Fruit fly (Drosophila melanogaster) whole organism, embryonic: Measurements from ENCODE around the gene mei-P26.

Experiments used
- ATbp ChIP-seq: fragments of 200-800 bp; sonication (Bioruptor generic); optimal IDR thresholded peaks from 2 replicates; lab custom pipeline; 2017; ENCODE audit warnings: missing biosample characterization, mild to moderate bottlenecking, missing genetic modification characterization, missing genetic modification reagents
- Ada2b ChIP-seq: fragments of 200-800 bp; sonication (Bioruptor generic); IDR thresholded peaks from 2 replicates; pipeline ENCODE4 v1.3.6; 2022; ENCODE audit warnings: missing biosample characterization, missing genetic modification characterization
- Bdp1 ChIP-seq: fragments of 200-800 bp; sonication (Bioruptor generic); optimal IDR thresholded peaks from 3 replicates; lab custom pipeline; 2016; ENCODE audit warnings: missing biosample characterization, missing genetic modification characterization
- CG10979 ChIP-seq: fragments of 200-800 bp; sonication (Bioruptor generic); optimal IDR thresholded peaks from 2 replicates; lab custom pipeline; 2018; ENCODE audit warnings: missing biosample characterization, mild to moderate bottlenecking, missing genetic modification characterization, moderate library complexity
- CG13424 ChIP-seq: fragments of 200-800 bp; sonication (Bioruptor generic); optimal IDR thresholded peaks from 2 replicates; lab custom pipeline; 2019; ENCODE audit warnings: missing biosample characterization, mild to moderate bottlenecking, missing genetic modification characterization, moderate library complexity
- CG14667 ChIP-seq: fragments of 200-800 bp; sonication (Bioruptor generic); IDR thresholded peaks from 2 replicates; pipeline ENCODE4 v1.3.6; 2022; ENCODE audit warnings: missing biosample characterization, missing genetic modification characterization
- CG1529 ChIP-seq: fragments of 200-800 bp; sonication (Bioruptor generic); optimal IDR thresholded peaks from 3 replicates; lab custom pipeline; 2018; ENCODE audit warnings: missing biosample characterization, missing genetic modification characterization
- CG31224 ChIP-seq: fragments of 200-800 bp; sonication (Bioruptor generic); IDR thresholded peaks from 2 replicates; pipeline ENCODE4 v1.3.6; 2022; ENCODE audit warnings: missing biosample characterization, missing genetic modification characterization
- CG32772 ChIP-seq: fragments of 200-800 bp; sonication (Bioruptor generic); IDR thresholded peaks from 2 replicates; pipeline ENCODE4 v1.3.6; 2022; ENCODE audit warnings: missing biosample characterization, missing genetic modification characterization
- CG3281 ChIP-seq: fragments of 200-800 bp; sonication (Bioruptor generic); optimal IDR thresholded peaks from 3 replicates; lab custom pipeline; 2017; ENCODE audit warnings: missing biosample characterization, mild to moderate bottlenecking, missing genetic modification characterization
- CG5180 ChIP-seq: fragments of 200-800 bp; sonication (Bioruptor generic); optimal IDR thresholded peaks from 3 replicates; lab custom pipeline; 2017; ENCODE audit warnings: missing biosample characterization, missing genetic modification characterization, mild to moderate bottlenecking, moderate library complexity, missing genetic modification reagents
- CG5245 ChIP-seq: fragments of 200-800 bp; sonication (Bioruptor generic); optimal IDR thresholded peaks from 3 replicates; lab custom pipeline; 2016; ENCODE audit warnings: missing biosample characterization, missing genetic modification characterization
- CG6654 ChIP-seq: fragments of 200-800 bp; sonication (Bioruptor generic); optimal IDR thresholded peaks from 2 replicates; lab custom pipeline; 2017; ENCODE audit warnings: missing biosample characterization, mild to moderate bottlenecking, missing genetic modification characterization
- CG8388 ChIP-seq: fragments of 200-800 bp; sonication (Bioruptor generic); optimal IDR thresholded peaks from 2 replicates; lab custom pipeline; 2019; ENCODE audit warnings: missing biosample characterization, mild to moderate bottlenecking, missing genetic modification characterization, moderate library complexity
- CG9817 ChIP-seq: fragments of 200-800 bp; sonication (Bioruptor generic); optimal IDR thresholded peaks from 2 replicates; lab custom pipeline; 2018; ENCODE audit warnings: missing biosample characterization, mild to moderate bottlenecking, missing genetic modification characterization, moderate library complexity
- CG9932 ChIP-seq: fragments of 200-800 bp; sonication (Bioruptor generic); IDR thresholded peaks from 2 replicates; pipeline ENCODE4 v1.3.6; 2022; ENCODE audit warnings: missing biosample characterization, missing genetic modification characterization
- D19A ChIP-seq: fragments of 200-800 bp; optimal IDR thresholded peaks from 3 replicates; lab custom pipeline; 2019; ENCODE audit warnings: missing biosample characterization, mild to moderate bottlenecking, missing genetic modification characterization, moderate library complexity
- E2f2 ChIP-seq: fragments of 200-800 bp; sonication (Bioruptor generic); IDR thresholded peaks from 2 replicates; pipeline ENCODE4 v1.3.6; 2022; ENCODE audit warnings: missing biosample characterization, missing genetic modification characterization
- Eip74EF ChIP-seq, 2 experiments: fragments of 200-800 bp in 1 of 2; fragments of >200 bp in 1 of 2; sonication (Bioruptor generic) in 1 of 2; optimal IDR thresholded peaks; 2 replicates each; lab custom pipeline; 2017 to 2019; ENCODE audit warnings: missing biosample characterization in 2 of 2, missing genetic modification characterization in 2 of 2, mild to moderate bottlenecking in 1 of 2, moderate library complexity in 1 of 2
- Ets97D ChIP-seq: fragments of 200-800 bp; sonication (Bioruptor generic); optimal IDR thresholded peaks from 3 replicates; lab custom pipeline; 2016; ENCODE audit warnings: missing biosample characterization, missing genetic modification characterization
- Fer3 ChIP-seq: fragments of 200-800 bp; sonication (Bioruptor generic); optimal IDR thresholded peaks from 2 replicates; lab custom pipeline; 2018; ENCODE audit warnings: missing biosample characterization, mild to moderate bottlenecking, missing genetic modification characterization, moderate library complexity
- HmgZ ChIP-seq: fragments of 200-800 bp; sonication (Bioruptor generic); optimal IDR thresholded peaks from 2 replicates; lab custom pipeline; 2018; ENCODE audit warnings: missing biosample characterization, mild to moderate bottlenecking, missing genetic modification characterization
- Hmx ChIP-seq: fragments of 200-800 bp; sonication (Bioruptor generic); optimal IDR thresholded peaks from 2 replicates; lab custom pipeline; 2016; ENCODE audit warnings: missing biosample characterization, missing genetic modification characterization
- Hr51 ChIP-seq, 2 experiments: fragments of 200-800 bp; sonication (Bioruptor generic); optimal IDR thresholded peaks; 2 replicates in 1 of 2; 3 replicates in 1 of 2; lab custom pipeline; 2016 to 2018; ENCODE audit warnings: missing biosample characterization in 2 of 2, missing genetic modification characterization in 2 of 2, mild to moderate bottlenecking in 1 of 2, moderate library complexity in 1 of 2
- MBD-R2 ChIP-seq: fragments of 200-800 bp; sonication (Bioruptor generic); IDR thresholded peaks from 2 replicates; pipeline ENCODE4 v1.3.6; 2022; ENCODE audit warnings: missing biosample characterization, missing genetic modification characterization
- NC2β ChIP-seq: fragments of 200-800 bp; sonication (Bioruptor generic); optimal IDR thresholded peaks from 2 replicates; lab custom pipeline; 2016; ENCODE audit warnings: missing biosample characterization, missing genetic modification characterization
- Stat92E ChIP-seq, 3 experiments: fragments of >200 bp in 2 of 3; fragments of 200-800 bp in 1 of 3; sonication (Bioruptor generic) in 1 of 3; optimal IDR thresholded peaks; 2 replicates each; lab custom pipeline; 2017 to 2019; ENCODE audit warnings: missing biosample characterization in 3 of 3, missing genetic modification characterization in 3 of 3, mild to moderate bottlenecking in 1 of 3, moderate library complexity in 1 of 3
- YL-1 ChIP-seq: fragments of 200-800 bp; sonication (Bioruptor generic); optimal IDR thresholded peaks from 3 replicates; lab custom pipeline; 2017; ENCODE audit warnings: missing biosample characterization, mild to moderate bottlenecking, missing genetic modification characterization
- ase ChIP-seq: fragments of 200-800 bp; sonication (Bioruptor generic); IDR thresholded peaks from 3 replicates; pipeline ENCODE4 v1.3.6; 2022; ENCODE audit warnings: missing biosample characterization, missing genetic modification characterization
- bcd ChIP-seq: fragments of 200-800 bp; sonication (Bioruptor generic); optimal IDR thresholded peaks from 2 replicates; lab custom pipeline; 2017; ENCODE audit warnings: missing biosample characterization, mild to moderate bottlenecking, missing genetic modification characterization
- cato ChIP-seq: fragments of 200-800 bp; sonication (Bioruptor generic); optimal IDR thresholded peaks from 2 replicates; lab custom pipeline; 2016; ENCODE audit warnings: missing biosample characterization, missing genetic modification characterization, borderline replicate concordance
- da ChIP-seq: fragments of 200-800 bp; sonication (Bioruptor generic); optimal IDR thresholded peaks from 2 replicates; lab custom pipeline; 2016; ENCODE audit warnings: missing biosample characterization, missing genetic modification characterization
- fd64A ChIP-seq: fragments of 200-800 bp; sonication (Bioruptor generic); optimal IDR thresholded peaks from 3 replicates; lab custom pipeline; 2018; ENCODE audit warnings: missing biosample characterization, mild to moderate bottlenecking, missing genetic modification characterization
- gfzf ChIP-seq: fragments of 200-800 bp; sonication (Bioruptor generic); optimal IDR thresholded peaks from 2 replicates; lab custom pipeline; 2016; ENCODE audit warnings: missing biosample characterization, mild to moderate bottlenecking, missing genetic modification characterization, moderate library complexity
- gro ChIP-seq: fragments of 200-800 bp; sonication (Bioruptor generic); optimal IDR thresholded peaks from 2 replicates; lab custom pipeline; 2016; ENCODE audit warnings: missing biosample characterization, missing genetic modification characterization
- klu ChIP-seq: fragments of 200-800 bp; sonication (Bioruptor generic); IDR thresholded peaks from 2 replicates; pipeline ENCODE4 v1.3.6; 2022; ENCODE audit warnings: missing biosample characterization, missing genetic modification characterization
- kni ChIP-seq: fragments of 200-800 bp; sonication (Bioruptor generic); optimal IDR thresholded peaks from 3 replicates; lab custom pipeline; 2017; ENCODE audit warnings: mild to moderate bottlenecking, missing biosample characterization, missing genetic modification reagents, missing genetic modification characterization
- lmd ChIP-seq: fragments of 200-800 bp; sonication (Bioruptor generic); IDR thresholded peaks from 2 replicates; pipeline ENCODE4 v1.3.6; 2022; ENCODE audit warnings: missing biosample characterization, missing genetic modification characterization
- nom ChIP-seq: fragments of 200-800 bp; sonication (Bioruptor generic); optimal IDR thresholded peaks from 2 replicates; lab custom pipeline; 2017; ENCODE audit warnings: missing biosample characterization, missing genetic modification characterization, mild to moderate bottlenecking, moderate library complexity, missing genetic modification reagents
- peb ChIP-seq: fragments of 200-800 bp; sonication (Bioruptor generic); IDR thresholded peaks from 2 replicates; pipeline ENCODE4 v1.3.6; 2022; ENCODE audit warnings: missing biosample characterization, missing genetic modification characterization
- phol ChIP-seq: fragments of 200-800 bp; sonication (Bioruptor generic); optimal IDR thresholded peaks from 3 replicates; lab custom pipeline; 2018; ENCODE audit warnings: missing biosample characterization, mild to moderate bottlenecking, missing genetic modification characterization, moderate library complexity
- prd ChIP-seq, 3 experiments: fragments of >200 bp in 2 of 3; fragments of 200-800 bp in 1 of 3; sonication (Bioruptor generic) in 1 of 3; optimal IDR thresholded peaks in 2 of 3; IDR thresholded peaks in 1 of 3; 2 replicates in 2 of 3; 3 replicates in 1 of 3; pipeline versions ENCODE4 v1.3.6 to Lab custom; 2017 to 2022; ENCODE audit warnings: missing biosample characterization in 1 of 3, missing genetic modification characterization in 1 of 3
- sim ChIP-seq: fragments of 200-800 bp; sonication (Bioruptor generic); IDR thresholded peaks from 2 replicates; pipeline ENCODE4 v1.3.6; 2022; ENCODE audit warnings: missing biosample characterization, missing genetic modification characterization
- slbo ChIP-seq: fragments of 200-800 bp; sonication (Bioruptor generic); IDR thresholded peaks from 2 replicates; pipeline ENCODE4 v1.3.6; 2022; ENCODE audit warnings: missing biosample characterization, missing genetic modification characterization
- stc ChIP-seq: fragments of 200-800 bp; sonication (Bioruptor generic); IDR thresholded peaks from 2 replicates; pipeline ENCODE4 v1.3.6; 2022; ENCODE audit warnings: missing biosample characterization, missing genetic modification characterization
- stwl ChIP-seq: fragments of 200-800 bp; sonication (Bioruptor generic); optimal IDR thresholded peaks from 3 replicates; lab custom pipeline; 2018; ENCODE audit warnings: missing biosample characterization, mild to moderate bottlenecking, missing genetic modification characterization, moderate library complexity
- trh ChIP-seq: fragments of 200-800 bp; sonication (Bioruptor generic); optimal IDR thresholded peaks from 2 replicates; lab custom pipeline; 2016; ENCODE audit warnings: missing biosample characterization, missing genetic modification characterization
- unc-4 ChIP-seq: fragments of 200-800 bp; sonication (Bioruptor generic); IDR thresholded peaks from 2 replicates; pipeline ENCODE4 v1.3.6; 2022; ENCODE audit warnings: missing biosample characterization, missing genetic modification characterization; ENCODE audit not compliant: partially characterized antibody
- usp ChIP-seq: fragments of >200 bp; optimal IDR thresholded peaks from 2 replicates; lab custom pipeline; 2017; ENCODE audit warnings: missing biosample characterization, missing genetic modification characterization

The mei-P26 gene

dm6 chrX:9152127-9152598, 10.9 kb upstream of the mei-P26 start (continued):
- TF ChIP-seq Hmx (no peak), gro (GFP tag; lab: Kevin White, UChicago) (no peak), CG32772 (GFP tag; lab: Robert Waterston, UW) (0 out of 2 replicates have a peak, but pooled peaks have one; percentile 29), Ets97D (peak; percentile 15), lmd (no peak), peb (GFP tag; lab: Robert Waterston, UW) (no peak), Eip74EF (GFP tag; optimal IDR thresholded peaks at IDR 0.05; lab: Kevin White, UChicago) (no peak), nom (GFP tag; lab: Kevin White, UChicago) (peak; percentile 72), gfzf (peak; percentile 11), stc (0 out of 2 replicates have a peak, but pooled peaks have one; percentile 11), CG8388 (no peak), CG10979 (tag; lab: Kevin White, UChicago) (peak; percentile 48), Hr51 (GFP tag; optimal IDR thresholded peaks at IDR 0.05; lab: Kevin White, UChicago) (no peak), NC2β (GFP tag; lab: Kevin White, UChicago) (no peak), kni (GFP tag; lab: Kevin White, UChicago) (peak; percentile 76), HmgZ (tag; lab: Kevin White, UChicago) (peak; percentile 54), unc-4 (GFP tag; lab: Robert Waterston, UW) (0 out of 2 replicates have a peak, but pooled peaks have one; percentile 23), D19A (tag; lab: Kevin White, UChicago) (no peak), YL-1 (GFP tag; lab: Kevin White, UChicago) (peak; percentile 58), cato (GFP tag; lab: Kevin White, UChicago) (no peak), CG1529 (GFP tag; lab: Kevin White, UChicago) (no peak), klu (GFP tag; lab: Robert Waterston, UW) (no peak), trh (GFP tag; lab: Kevin White, UChicago) (no peak), CG5180 (GFP tag; lab: Kevin White, UChicago) (peak; percentile 36), prd (optimal IDR thresholded peaks at IDR 0.05; lab: Kevin White, UChicago) (no peak), prd (GFP tag; IDR thresholded peaks at IDR 0.05; lab: Robert Waterston, UW) (0 out of 3 replicates have a peak, but pooled peaks have one; percentile 39), stwl (tag; lab: Kevin White, UChicago) (no peak), CG6654 (GFP tag; lab: Kevin White, UChicago) (no peak), sim (peak; percentile 23; the same call in 1 of the 2 replicates), ATbp (peak; percentile 84), CG3281 (GFP tag; lab: Kevin White, UChicago) (peak; percentile 53), ase (GFP tag; lab: Robert Waterston, UW) (0 out of 3 replicates have a peak, but pooled peaks have one; percentile 12), da (no peak), Bdp1 (no peak), MBD-R2 (peak; percentile 31), CG31224 (GFP tag; lab: Robert Waterston, UW) (no peak), Fer3 (tag; lab: Kevin White, UChicago) (no peak), CG9932 (no peak), slbo (peak; percentile 44; the same call in 1 of the 2 replicates), Ada2b (GFP tag; lab: Robert Waterston, UW) (no peak), CG13424 (tag; lab: Kevin White, UChicago) (peak; percentile 2), CG5245 (GFP tag; lab: Kevin White, UChicago) (no peak), phol (tag; lab: Kevin White, UChicago) (peak; percentile 9), E2f2 (peak; percentile 30; the same call in 1 of the 2 replicates), CG14667 (GFP tag; lab: Robert Waterston, UW) (no peak), Stat92E (GFP tag; optimal IDR thresholded peaks at IDR 0.05; lab: Kevin White, UChicago) (peak in 1 of 3 experiments; percentile 17), CG9817 (tag; lab: Kevin White, UChicago) (no peak), bcd (GFP tag; lab: Kevin White, UChicago) (peak; percentile 24), fd64A (GFP tag; lab: Kevin White, UChicago) (no peak), usp (GFP tag; lab: Kevin White, UChicago) (no peak)
